Worm (Caenorhabditis elegans) whole organism, L4 larva: ENCODE measurements around the gene ZK899.1.

Experiments
- R02D3.7 ChIP-seq: fragments of 150-350 bp; sonication (generic microtip); optimal IDR thresholded peaks from 3 replicates; lab custom pipeline; 2014; ENCODE audit warnings: missing biosample characterization, missing genetic modification characterization
- aha-1 ChIP-seq: fragments of 150-350 bp; peaks from one replicate; lab custom pipeline; 2014; ENCODE audit warnings: missing biosample characterization, missing genetic modification characterization
- ceh-82 ChIP-seq: sonication (generic microtip); optimal IDR thresholded peaks from 2 replicates; lab custom pipeline; 2017; ENCODE audit warnings: missing biosample characterization, missing genetic modification characterization
- ces-1 ChIP-seq: fragments of 150-350 bp; sonication (generic microtip); optimal IDR thresholded peaks from 4 replicates; lab custom pipeline; 2014; ENCODE audit warnings: missing biosample characterization, missing genetic modification reagents, missing genetic modification characterization
- hlh-30 ChIP-seq: sonication (generic microtip); optimal IDR thresholded peaks from 2 replicates; lab custom pipeline; 2017; ENCODE audit warnings: antibody characterized with exemption, mild to moderate bottlenecking, missing genetic modification characterization, missing compliant biosample characterization; ENCODE audit not compliant: insufficient read depth
- lin-13 ChIP-seq: fragments of 150-350 bp; optimal IDR thresholded peaks from 2 replicates; lab custom pipeline; 2014; ENCODE audit warnings: missing biosample characterization, missing genetic modification reagents, missing genetic modification characterization
- pha-4 ChIP-seq, 2 experiments: fragments of 150-350 bp in 1 of 2; fragments of 200-800 bp in 1 of 2; sonication (Bioruptor generic) in 1 of 2; IDR thresholded peaks in 1 of 2; optimal IDR thresholded peaks in 1 of 2; 2 replicates each; pipeline versions ENCODE4 v1.3.6 to Lab custom; 2014 to 2022; ENCODE audit warnings: missing genetic modification characterization in 2 of 2, missing genetic modification reagents in 2 of 2, missing biosample characterization in 1 of 2, missing compliant biosample characterization in 1 of 2
- php-3 ChIP-seq: fragments of 200-800 bp; sonication (Bioruptor generic); IDR thresholded peaks from 2 replicates; pipeline ENCODE4 v1.3.6; 2022; ENCODE audit warnings: missing genetic modification reagents, missing genetic modification characterization, missing compliant biosample characterization
- pqm-1 ChIP-seq: sonication (generic microtip); optimal IDR thresholded peaks from 2 replicates; lab custom pipeline; 2017; ENCODE audit warnings: missing biosample characterization, missing genetic modification characterization
- set-16 ChIP-seq: fragments of 200-800 bp; sonication (Bioruptor generic); IDR thresholded peaks from 2 replicates; pipeline ENCODE4 v1.3.6; 2022; ENCODE audit warnings: missing genetic modification reagents, missing genetic modification characterization, missing compliant biosample characterization
- snpc-4 ChIP-seq: fragments of 150-350 bp; optimal IDR thresholded peaks from 2 replicates; lab custom pipeline; 2014; ENCODE audit warnings: missing biosample characterization, missing genetic modification characterization

- no peak for TF ChIP-seq php-3 (GFP tag; lab: Robert Waterston, UW)
- peak; percentile 79 for TF ChIP-seq aha-1 (tag; lab: Kevin White, UChicago)
- TF ChIP-seq R02D3.7 (tag; lab: Kevin White, UChicago): no peak
- no peak for TF ChIP-seq snpc-4 (tag; lab: Kevin White, UChicago)
- peak; percentile 20 for TF ChIP-seq hlh-30 (tag; lab: Kevin White, UChicago)
- TF ChIP-seq pha-4 (GFP tag; IDR thresholded peaks at IDR 0.05; lab: Robert Waterston, UW): no peak
- no peak for TF ChIP-seq pha-4 (tag; optimal IDR thresholded peaks at IDR 0.05; lab: Kevin White, UChicago)
- no peak for TF ChIP-seq ces-1 (GFP tag; lab: Kevin White, UChicago)
- no peak for TF ChIP-seq lin-13 (GFP tag; lab: Kevin White, UChicago)
- no peak for TF ChIP-seq ceh-82 (tag; lab: Kevin White, UChicago)
- no peak for TF ChIP-seq set-16
- TF ChIP-seq pqm-1 (tag; lab: Kevin White, UChicago): no peak
These were observed 42.7 kb upstream of the ZK899.1 start for ce11 chrX:9403622-9404255.
